Fruit fly (Drosophila melanogaster) whole organism, prepupa: ENCODE measurements around the gene shep.

Source experiments
- CG11762 ChIP-seq: fragments of 200-800 bp; sonication (Bioruptor generic); optimal IDR thresholded peaks from 3 replicates; lab custom pipeline; 2016; ENCODE audit warnings: missing biosample characterization, missing genetic modification characterization; ENCODE audit not compliant: insufficient read depth
- CG11902 ChIP-seq: fragments of 200-800 bp; sonication (Bioruptor generic); optimal IDR thresholded peaks from 3 replicates; lab custom pipeline; 2016; ENCODE audit warnings: missing biosample characterization, missing genetic modification characterization
- CG16779 ChIP-seq: fragments of 200-800 bp; sonication (Bioruptor generic); optimal IDR thresholded peaks from 3 replicates; lab custom pipeline; 2017; ENCODE audit warnings: missing biosample characterization, mild to moderate bottlenecking, missing genetic modification characterization
- CG3919 ChIP-seq: fragments of 200-800 bp; sonication (Bioruptor generic); optimal IDR thresholded peaks from 3 replicates; lab custom pipeline; 2016; ENCODE audit warnings: missing biosample characterization, missing genetic modification characterization
- CG6276 ChIP-seq: fragments of 200-800 bp; sonication (Bioruptor generic); optimal IDR thresholded peaks from 2 replicates; lab custom pipeline; 2017; ENCODE audit warnings: missing biosample characterization, mild to moderate bottlenecking, missing genetic modification characterization
- CG8319 ChIP-seq: fragments of 200-800 bp; sonication (Bioruptor generic); optimal IDR thresholded peaks from 3 replicates; lab custom pipeline; 2016; ENCODE audit warnings: missing biosample characterization, missing genetic modification characterization
- CG8632 ChIP-seq: fragments of 200-800 bp; sonication (Bioruptor generic); optimal IDR thresholded peaks from 3 replicates; lab custom pipeline; 2016; ENCODE audit warnings: missing biosample characterization, missing genetic modification characterization
- Gug ChIP-seq: fragments of 200-800 bp; sonication (Bioruptor generic); IDR thresholded peaks from 2 replicates; pipeline ENCODE4 v1.3.6; 2022; ENCODE audit warnings: missing biosample characterization, missing genetic modification characterization
- Hr38 ChIP-seq: sonication (Bioruptor generic); optimal IDR thresholded peaks from 2 replicates; lab custom pipeline; 2016; ENCODE audit warnings: missing biosample characterization, missing genetic modification characterization
- eg ChIP-seq: fragments of 200-800 bp; sonication (Bioruptor generic); IDR thresholded peaks from 3 replicates; pipeline ENCODE4 v1.3.6; 2022; ENCODE audit warnings: missing biosample characterization, missing genetic modification characterization
- esn ChIP-seq: fragments of 200-800 bp; sonication (Bioruptor generic); optimal IDR thresholded peaks from 2 replicates; lab custom pipeline; 2016; ENCODE audit warnings: missing biosample characterization, mild to moderate bottlenecking, missing genetic modification characterization, moderate library complexity
- fd85E ChIP-seq: fragments of 200-800 bp; sonication (Bioruptor generic); optimal IDR thresholded peaks from 3 replicates; lab custom pipeline; 2016; ENCODE audit warnings: missing biosample characterization, missing genetic modification characterization
- pdm3 ChIP-seq: fragments of 200-800 bp; sonication (Bioruptor generic); optimal IDR thresholded peaks from 3 replicates; lab custom pipeline; 2016; ENCODE audit warnings: missing biosample characterization, missing genetic modification characterization

dm6 chr3L:5133704-5134430 is 143.9 kb downstream of the shep start, which contains the start of gene Yod1:
- TF ChIP-seq Gug (GFP tag; lab: Robert Waterston, UW) (no peak), CG16779 (tag; lab: Kevin White, UChicago) (no peak), pdm3 (GFP tag; lab: Kevin White, UChicago) (no peak), CG3919 (GFP tag; lab: Kevin White, UChicago) (no peak), CG8319 (GFP tag; lab: Kevin White, UChicago) (no peak), esn (GFP tag; lab: Kevin White, UChicago) (no peak), Hr38 (GFP tag; lab: Kevin White, UChicago) (no peak), CG6276 (GFP tag; lab: Kevin White, UChicago) (no peak), CG11762 (no peak), eg (no peak; the same call in 2 of the 3 replicates), CG8632 (GFP tag; lab: Kevin White, UChicago) (no peak), CG11902 (GFP tag; lab: Kevin White, UChicago) (no peak), fd85E (GFP tag; lab: Kevin White, UChicago) (no peak)
